Worm (Caenorhabditis elegans): ENCODE results near the gene nhr-158.

nhr-158 gene

DNA sequence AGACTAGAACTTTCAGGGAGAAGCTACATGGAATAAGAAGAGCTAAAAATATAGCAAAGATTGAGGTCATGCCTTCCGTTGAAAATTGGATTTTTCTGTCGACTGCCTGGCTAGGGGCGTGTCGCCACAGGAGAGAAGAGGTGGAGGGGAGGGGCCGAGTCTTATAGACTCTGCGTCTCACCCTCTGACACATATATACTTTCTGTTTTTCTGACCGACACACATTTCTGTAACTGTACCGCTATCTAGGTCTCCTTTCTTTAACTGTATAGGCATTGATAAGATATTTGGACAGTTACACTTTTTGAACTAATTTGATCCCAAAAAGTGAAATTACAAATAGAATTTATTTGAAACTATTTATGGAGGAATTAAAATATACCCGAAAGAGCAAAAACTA is 32.5 kb downstream of the nhr-158 start:
- TF ChIP-seq fos-1 (tag; optimal IDR thresholded peaks at IDR 0.05) (peak; percentile 53), sem-4 (tag; optimal IDR thresholded peaks at IDR 0.05) (no peak)

DNA sequence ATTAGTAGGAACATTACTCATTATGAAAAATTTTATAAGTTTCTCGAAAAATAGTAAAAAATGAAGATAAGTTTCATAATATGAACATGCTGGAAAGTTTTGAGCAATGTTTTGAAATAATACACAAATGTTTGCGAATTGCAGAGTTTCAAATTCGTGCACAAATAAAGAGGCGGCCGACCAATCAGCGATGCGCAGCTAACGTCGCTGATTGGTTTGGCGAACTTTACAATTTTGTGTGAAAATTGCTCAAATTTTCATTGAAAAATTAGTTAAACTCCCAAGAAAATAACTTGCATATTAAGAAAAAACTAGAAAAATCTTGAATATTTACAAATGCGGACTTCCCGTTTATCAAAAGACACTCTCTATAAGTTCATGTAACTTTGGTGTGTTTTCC is 41.3 kb downstream of the nhr-158 start:
- TF ChIP-seq skn-1 (tag; optimal IDR thresholded peaks at IDR 0.05), result no peak
- no peak for TF ChIP-seq gmeb-1 (tag; optimal IDR thresholded peaks at IDR 0.05)
- no peak for TF ChIP-seq nhr-6 (tag; optimal IDR thresholded peaks at IDR 0.05)
- TF ChIP-seq mab-5 (tag; optimal IDR thresholded peaks at IDR 0.05), result no peak
- no peak for TF ChIP-seq ceh-16 (tag; optimal IDR thresholded peaks at IDR 0.05)
- no peak for TF ChIP-seq sma-3 (GFP tag; optimal IDR thresholded peaks at IDR 0.05)
- no peak for TF ChIP-seq dmd-4 (tag; optimal IDR thresholded peaks at IDR 0.05)
- TF ChIP-seq lin-13 (GFP tag; optimal IDR thresholded peaks at IDR 0.05), result no peak
- TF ChIP-seq nhr-23 (tag; optimal IDR thresholded peaks at IDR 0.05), result no peak
- TF ChIP-seq C34F6.9 (tag; optimal IDR thresholded peaks at IDR 0.05), result no peak
- no peak for TF ChIP-seq nhr-25 (tag; optimal IDR thresholded peaks at IDR 0.05)

ce11 chrV:3832103-3832502 is 41.8 kb downstream of the nhr-158 start:
- TF ChIP-seq blmp-1 (tag; optimal IDR thresholded peaks at IDR 0.05; ENCODE audit: insufficient read depth) (no peak), unc-55 (GFP tag; optimal IDR thresholded peaks at IDR 0.05) (no peak), elt-1 (tag; optimal IDR thresholded peaks at IDR 0.05) (no peak), alr-1 (tag; optimal IDR thresholded peaks at IDR 0.05) (no peak), sma-3 (GFP tag; optimal IDR thresholded peaks at IDR 0.05) (no peak), peb-1 (tag; optimal IDR thresholded peaks at IDR 0.05) (no peak), mbf-1 (tag; optimal IDR thresholded peaks at IDR 0.05) (no peak), egl-27 (tag; optimal IDR thresholded peaks at IDR 0.05) (no peak), ceh-16 (tag; optimal IDR thresholded peaks at IDR 0.05) (no peak), ZK546.5 (tag; optimal IDR thresholded peaks at IDR 0.05) (no peak), lin-13 (GFP tag; optimal IDR thresholded peaks at IDR 0.05) (no peak), mab-5 (tag; optimal IDR thresholded peaks at IDR 0.05) (no peak), nhr-77 (tag; optimal IDR thresholded peaks at IDR 0.05) (no peak), lin-11 (tag; optimal IDR thresholded peaks at IDR 0.05) (no peak), Y55F3AM.14 (GFP tag; optimal IDR thresholded peaks at IDR 0.05) (no peak), nhr-21 (tag; optimal IDR thresholded peaks at IDR 0.05) (no peak)

- TF ChIP-seq alr-1 (tag; optimal IDR thresholded peaks at IDR 0.05), result no peak
Measured at ce11 chrV:3831616-3832015, 42.3 kb downstream of the nhr-158 start, which contains the start of gene H10D18.5. Gene H10D18.5, minus strand, starts transcription at chrV:3831716.

DNA sequence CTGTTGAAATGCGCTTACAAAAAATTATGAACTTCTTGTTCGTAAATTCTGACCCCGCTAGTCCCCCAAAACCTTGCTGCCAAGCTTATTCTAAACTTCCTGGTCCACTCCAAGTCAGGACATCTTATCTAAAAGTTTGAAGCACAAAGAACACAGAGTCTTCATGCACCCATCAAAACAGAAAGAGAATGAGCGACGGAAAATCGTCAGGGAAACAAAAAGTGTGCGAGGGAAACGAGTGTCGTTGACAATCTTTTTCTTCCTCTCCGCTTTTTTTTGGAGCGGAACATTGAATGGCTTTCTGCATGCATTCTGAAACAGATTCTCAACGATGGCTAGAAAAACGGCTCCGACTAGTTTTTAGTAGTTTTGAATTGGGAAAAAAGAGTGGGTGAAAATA is 48.8 kb downstream of the nhr-158 start:
- TF ChIP-seq unc-62 (GFP tag; optimal IDR thresholded peaks at IDR 0.05) (no peak), ztf-1 (GFP tag; conservative IDR thresholded peaks at IDR 0.05) (no peak), unc-55 (GFP tag; optimal IDR thresholded peaks at IDR 0.05) (peak; percentile 35)

All from whole organism, L2 larva.